Worm (Caenorhabditis elegans): ENCODE results near the gene mrpl-51.
A peak's percentile ranks its signal among the peaks of the same experiment; 100 is the strongest.

Gene mrpl-51

ce11 chrIV:12021360-12021759, 9.8 kb upstream of the mrpl-51 start:
- TF ChIP-seq ztf-29 (GFP tag; IDR thresholded peaks at IDR 0.05) (no peak), tab-1 (GFP tag; IDR thresholded peaks at IDR 0.05) (no peak), klf-2 (GFP tag; conservative IDR thresholded peaks at IDR 0.05) (no peak), med-1 (GFP tag; optimal IDR thresholded peaks at IDR 0.05; ENCODE audit: insufficient read depth) (no peak), T22C8.4 (GFP tag; IDR thresholded peaks at IDR 0.05) (no peak), ref-1 (GFP tag; conservative IDR thresholded peaks at IDR 0.05) (no peak), cog-1 (tag; optimal IDR thresholded peaks at IDR 0.05) (no peak), ztf-23 (GFP tag; IDR thresholded peaks at IDR 0.05) (no peak), flt-1 (GFP tag; IDR thresholded peaks at IDR 0.05) (no peak)

ce11 chrIV:12029074-12029473, 2.0 kb upstream of the mrpl-51 start, which contains the start of gene tgn-38:
Gene tgn-38 (minus strand): TSS chrIV:12029174.
- no peak for TF ChIP-seq tab-1 (GFP tag; IDR thresholded peaks at IDR 0.05)
- no peak for TF ChIP-seq ztf-23 (GFP tag; IDR thresholded peaks at IDR 0.05)
- no peak for TF ChIP-seq flt-1 (GFP tag; IDR thresholded peaks at IDR 0.05)
- no peak for TF ChIP-seq cog-1 (tag; optimal IDR thresholded peaks at IDR 0.05)
- TF ChIP-seq ztf-29 (GFP tag; IDR thresholded peaks at IDR 0.05) = no peak
- TF ChIP-seq klf-2 (GFP tag; conservative IDR thresholded peaks at IDR 0.05) = no peak
- TF ChIP-seq T22C8.4 (GFP tag; IDR thresholded peaks at IDR 0.05) = no peak
- TF ChIP-seq med-1 (GFP tag; optimal IDR thresholded peaks at IDR 0.05; ENCODE audit: insufficient read depth) = no peak
- TF ChIP-seq ref-1 (GFP tag; conservative IDR thresholded peaks at IDR 0.05) = no peak

ce11 chrIV:12029722-12030182, 1.4 kb upstream of the mrpl-51 start, which contains the start of gene T12G3.11:
Gene T12G3.11 (minus strand): TSS chrIV:12029772.
- no peak for TF ChIP-seq klf-2 (GFP tag; conservative IDR thresholded peaks at IDR 0.05)
- no peak for TF ChIP-seq ref-1 (GFP tag; conservative IDR thresholded peaks at IDR 0.05)
- no peak for TF ChIP-seq ztf-23 (GFP tag; IDR thresholded peaks at IDR 0.05)
- no peak for TF ChIP-seq T22C8.4 (GFP tag; IDR thresholded peaks at IDR 0.05)
- no peak for TF ChIP-seq flt-1 (GFP tag; IDR thresholded peaks at IDR 0.05)

- peak; percentile 77 for TF ChIP-seq T22C8.4 (GFP tag; IDR thresholded peaks at IDR 0.05)
- no peak for TF ChIP-seq klf-2 (GFP tag; conservative IDR thresholded peaks at IDR 0.05)
- TF ChIP-seq ztf-29 (GFP tag; IDR thresholded peaks at IDR 0.05) = 0 out of 2 replicates have a peak, but pooled peaks have one; percentile 41
- TF ChIP-seq tab-1 (GFP tag; IDR thresholded peaks at IDR 0.05) = no peak
- no peak for TF ChIP-seq ref-1 (GFP tag; conservative IDR thresholded peaks at IDR 0.05)
- no peak for TF ChIP-seq med-1 (GFP tag; optimal IDR thresholded peaks at IDR 0.05; ENCODE audit: insufficient read depth)
- 0 out of 2 replicates have a peak, but pooled peaks have one; percentile 45 for TF ChIP-seq ztf-23 (GFP tag; IDR thresholded peaks at IDR 0.05)
- TF ChIP-seq flt-1 (GFP tag; IDR thresholded peaks at IDR 0.05) = no peak
- TF ChIP-seq cog-1 (tag; optimal IDR thresholded peaks at IDR 0.05) = peak; percentile 81
Observed at ce11 chrIV:12032383-12032782, 1.3 kb downstream of the mrpl-51 start.

ce11 chrIV:12033985-12034384, 2.9 kb downstream of the mrpl-51 start, which contains the start of gene sqst-1:
Gene sqst-1 (plus strand): TSS chrIV:12034282.
- TF ChIP-seq ref-1 (GFP tag; conservative IDR thresholded peaks at IDR 0.05) (no peak), flt-1 (GFP tag; IDR thresholded peaks at IDR 0.05) (no peak), ztf-23 (GFP tag; IDR thresholded peaks at IDR 0.05) (no peak), cog-1 (tag; optimal IDR thresholded peaks at IDR 0.05) (no peak), T22C8.4 (GFP tag; IDR thresholded peaks at IDR 0.05) (no peak), ztf-29 (GFP tag; IDR thresholded peaks at IDR 0.05) (no peak), med-1 (GFP tag; optimal IDR thresholded peaks at IDR 0.05; ENCODE audit: insufficient read depth) (no peak)

ce11 chrIV:12034776-12035175, 3.7 kb downstream of the mrpl-51 start:
- no peak for TF ChIP-seq tab-1 (GFP tag; IDR thresholded peaks at IDR 0.05)
- no peak for TF ChIP-seq T22C8.4 (GFP tag; IDR thresholded peaks at IDR 0.05)
- TF ChIP-seq klf-2 (GFP tag; conservative IDR thresholded peaks at IDR 0.05) = no peak
- TF ChIP-seq flt-1 (GFP tag; IDR thresholded peaks at IDR 0.05) = no peak
- no peak for TF ChIP-seq ztf-23 (GFP tag; IDR thresholded peaks at IDR 0.05)
- TF ChIP-seq ztf-29 (GFP tag; IDR thresholded peaks at IDR 0.05) = no peak
- no peak for TF ChIP-seq ref-1 (GFP tag; conservative IDR thresholded peaks at IDR 0.05)
- TF ChIP-seq med-1 (GFP tag; optimal IDR thresholded peaks at IDR 0.05; ENCODE audit: insufficient read depth) = no peak
- TF ChIP-seq cog-1 (tag; optimal IDR thresholded peaks at IDR 0.05) = no peak

- no peak for TF ChIP-seq klf-2 (GFP tag; conservative IDR thresholded peaks at IDR 0.05)
Observed at ce11 chrIV:12035422-12035821, 4.3 kb downstream of the mrpl-51 start.

ce11 chrIV:12036924-12037323, 5.8 kb downstream of the mrpl-51 start:
- no peak for TF ChIP-seq ref-1 (GFP tag; conservative IDR thresholded peaks at IDR 0.05)
- TF ChIP-seq cog-1 (tag; optimal IDR thresholded peaks at IDR 0.05) = no peak
- no peak for TF ChIP-seq tab-1 (GFP tag; IDR thresholded peaks at IDR 0.05)
- TF ChIP-seq flt-1 (GFP tag; IDR thresholded peaks at IDR 0.05) = no peak

- TF ChIP-seq tab-1 (GFP tag; IDR thresholded peaks at IDR 0.05) (no peak), klf-2 (GFP tag; conservative IDR thresholded peaks at IDR 0.05) (no peak), med-1 (GFP tag; optimal IDR thresholded peaks at IDR 0.05; ENCODE audit: insufficient read depth) (no peak)
Observed at ce11 chrIV:12040431-12040830, 9.3 kb downstream of the mrpl-51 start.

- TF ChIP-seq ref-1 (GFP tag; conservative IDR thresholded peaks at IDR 0.05) (no peak), ztf-29 (GFP tag; IDR thresholded peaks at IDR 0.05) (no peak), T22C8.4 (GFP tag; IDR thresholded peaks at IDR 0.05) (no peak), cog-1 (tag; optimal IDR thresholded peaks at IDR 0.05) (no peak), klf-2 (GFP tag; conservative IDR thresholded peaks at IDR 0.05) (no peak), ztf-23 (GFP tag; IDR thresholded peaks at IDR 0.05) (no peak), med-1 (GFP tag; optimal IDR thresholded peaks at IDR 0.05; ENCODE audit: insufficient read depth) (no peak), flt-1 (GFP tag; IDR thresholded peaks at IDR 0.05) (no peak), tab-1 (GFP tag; IDR thresholded peaks at IDR 0.05) (no peak)
Observed at ce11 chrIV:12043054-12043453, 11.9 kb downstream of the mrpl-51 start.

All from whole organism, midembryonic.